Fruit fly (Drosophila melanogaster) whole organism, adult: ENCODE results near the gene CG10562.

Experiments
- CG33017 ChIP-seq: fragments of 200-800 bp; sonication (Bioruptor generic); optimal IDR thresholded peaks from 2 replicates; lab custom pipeline; 2018; ENCODE audit warnings: missing biosample characterization, mild to moderate bottlenecking, missing genetic modification characterization, moderate library complexity
- Clk ChIP-seq: fragments of 200-800 bp; sonication (Bioruptor generic); optimal IDR thresholded peaks from 2 replicates; lab custom pipeline; 2017; ENCODE audit warnings: missing biosample characterization, missing genetic modification characterization
- Mnt ChIP-seq: fragments of 200-800 bp; sonication (Bioruptor generic); optimal IDR thresholded peaks from 2 replicates; lab custom pipeline; 2016; ENCODE audit warnings: missing biosample characterization, mild to moderate bottlenecking, missing genetic modification characterization
- bab1 ChIP-seq: fragments of 200-800 bp; sonication (Bioruptor generic); optimal IDR thresholded peaks from 3 replicates; lab custom pipeline; 2019; ENCODE audit warnings: missing biosample characterization, mild to moderate bottlenecking, missing genetic modification characterization, moderate library complexity
- kay ChIP-seq: fragments of 200-800 bp; sonication (Bioruptor generic); peaks from one replicate; lab custom pipeline; 2016; ENCODE audit warnings: missing biosample characterization, missing genetic modification characterization, borderline replicate concordance
- tj ChIP-seq: fragments of 200-800 bp; sonication (Bioruptor generic); optimal IDR thresholded peaks from 3 replicates; lab custom pipeline; 2017; ENCODE audit warnings: missing biosample characterization, mild to moderate bottlenecking, missing genetic modification characterization, moderate library complexity

- no peak for TF ChIP-seq kay (GFP tag; lab: Kevin White, UChicago)
- no peak for TF ChIP-seq tj (GFP tag; lab: Kevin White, UChicago)
- TF ChIP-seq CG33017, result no peak
- no peak for TF ChIP-seq bab1 (GFP tag; lab: Kevin White, UChicago)
- TF ChIP-seq Clk (GFP tag; lab: Kevin White, UChicago), result no peak
- TF ChIP-seq Mnt, result no peak
Measured at dm6 chr3R:25277112-25277511, 45.4 kb downstream of the CG10562 start, which contains the start of gene CG10513.
